Worm (Caenorhabditis elegans): Measurements from ENCODE around the gene sma-2.

The sma-2 gene

DNA sequence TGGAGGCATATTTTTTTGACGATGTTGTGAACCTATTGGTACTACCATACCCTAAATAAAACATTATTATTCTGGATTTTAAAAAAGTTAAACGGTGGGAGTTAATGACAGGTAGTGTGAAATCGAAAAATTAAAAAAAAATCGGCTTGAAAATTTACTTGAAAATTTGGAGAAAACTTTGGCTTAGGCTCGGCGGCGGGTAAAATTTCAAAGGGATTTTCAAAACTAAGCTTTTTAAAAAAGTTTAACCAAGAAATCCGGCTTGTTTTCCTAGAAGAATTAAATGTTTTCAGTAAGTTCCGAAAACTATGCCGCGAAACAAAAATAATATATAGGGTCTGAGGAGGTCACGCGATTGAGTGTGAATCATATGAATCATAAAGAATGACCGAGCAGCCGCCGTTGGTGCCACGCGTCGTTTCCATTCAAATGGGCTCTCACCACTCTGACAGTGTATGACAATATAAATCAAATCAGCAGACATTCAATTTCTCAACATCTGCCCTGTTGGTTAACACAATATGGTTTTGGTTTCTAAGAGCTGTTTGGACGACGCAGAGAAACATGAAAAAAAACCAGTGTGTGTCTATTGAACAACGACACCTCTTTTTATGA lies 11.7 kb downstream of the sma-2 start, which contains the start of gene aak-1:
aak-1 (minus strand) TSS at position 51 of the 615 bp plus-strand sequence.
- no peak for TF ChIP-seq bed-2 (GFP tag; IDR thresholded peaks at IDR 0.05)
- TF ChIP-seq pha-4 (tag; optimal IDR thresholded peaks at IDR 0.05) = no peak
- no peak for TF ChIP-seq mes-4 (tag; optimal IDR thresholded peaks at IDR 0.05)
- no peak for TF ChIP-seq cebp-2 (GFP tag; IDR thresholded peaks at IDR 0.05)
- TF ChIP-seq madf-10 (tag; optimal IDR thresholded peaks at IDR 0.05) = no peak
- no peak for TF ChIP-seq F57C9.4 (tag; optimal IDR thresholded peaks at IDR 0.05)
- TF ChIP-seq T07F8.4 (tag; optimal IDR thresholded peaks at IDR 0.05) = no peak
- no peak for TF ChIP-seq Y67H2A.10 (GFP tag; conservative IDR thresholded peaks at IDR 0.05)
- no peak for TF ChIP-seq ztf-25 (GFP tag; IDR thresholded peaks at IDR 0.05)
- no peak for TF ChIP-seq rcor-1 (GFP tag; IDR thresholded peaks at IDR 0.05)
- TF ChIP-seq F55B11.4 (tag; optimal IDR thresholded peaks at IDR 0.05; ENCODE audit: borderline replicate concordance, insufficient read depth) = no peak
- no peak for TF ChIP-seq madf-3 (GFP tag; IDR thresholded peaks at IDR 0.05)
- TF ChIP-seq nhr-80 (tag; optimal IDR thresholded peaks at IDR 0.05) = no peak
- TF ChIP-seq hmg-1.2 (GFP tag; IDR thresholded peaks at IDR 0.05) = no peak
- TF ChIP-seq F10E7.11 (tag; optimal IDR thresholded peaks at IDR 0.05) = no peak

DNA sequence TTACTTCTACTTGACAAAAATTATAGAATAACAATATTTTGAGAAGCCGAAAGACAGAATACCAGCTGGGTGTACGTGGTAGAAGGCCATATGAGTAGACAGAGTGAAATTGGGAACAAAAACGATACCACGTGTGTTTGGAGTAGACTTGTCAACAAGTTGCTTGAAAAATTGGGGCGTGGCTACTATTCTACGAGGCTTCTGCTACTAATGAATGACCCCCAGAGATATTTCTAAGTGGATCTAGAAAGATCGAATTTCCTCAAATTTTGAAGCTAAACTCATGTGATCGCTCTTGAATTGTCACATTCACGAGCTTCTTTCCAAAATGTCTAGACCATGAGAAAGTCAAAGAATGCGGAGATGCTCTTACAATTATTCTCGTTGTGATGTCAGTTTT lies 12.5 kb downstream of the sma-2 start:
- TF ChIP-seq ztf-26 (tag; optimal IDR thresholded peaks at IDR 0.05) (no peak), nhr-80 (tag; optimal IDR thresholded peaks at IDR 0.05) (peak; percentile 16), C17E4.6 (GFP tag; IDR thresholded peaks at IDR 0.05) (no peak), mes-4 (tag; optimal IDR thresholded peaks at IDR 0.05) (no peak), ceh-91 (GFP tag; IDR thresholded peaks at IDR 0.05) (no peak), ccch-3 (GFP tag; optimal IDR thresholded peaks at IDR 0.05) (no peak), ceh-100 (GFP tag; IDR thresholded peaks at IDR 0.05) (no peak), Y53G8AR.9 (GFP tag; conservative IDR thresholded peaks at IDR 0.05) (0 out of 2 replicates have a peak, but pooled peaks have one; percentile 15), T07F8.4 (tag; optimal IDR thresholded peaks at IDR 0.05) (no peak), ceh-58 (GFP tag; IDR thresholded peaks at IDR 0.05) (no peak)

DNA sequence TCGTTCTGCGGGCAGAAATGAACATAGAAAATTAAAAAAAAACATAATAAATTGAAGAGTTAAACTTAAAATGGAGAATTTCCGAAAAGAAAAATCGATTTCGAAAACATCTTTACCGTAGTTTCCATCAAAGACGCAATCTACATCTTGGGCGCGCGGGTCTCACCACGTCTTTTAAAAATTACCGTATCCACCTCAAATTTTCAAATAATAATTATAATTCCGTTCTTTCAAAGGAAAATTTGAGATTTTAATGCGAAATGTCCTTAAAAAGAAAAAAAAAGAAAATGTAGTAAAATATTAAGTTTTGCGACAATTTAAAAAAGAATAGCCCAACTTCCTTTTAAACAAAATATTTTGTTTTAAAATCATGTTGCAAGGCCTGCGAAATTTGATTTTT lies 13.6 kb downstream of the sma-2 start:
- TF ChIP-seq repo-1 (tag; optimal IDR thresholded peaks at IDR 0.05) (no peak), mes-4 (tag; optimal IDR thresholded peaks at IDR 0.05) (no peak), D2030.7 (GFP tag; IDR thresholded peaks at IDR 0.05) (peak; percentile 23; the same call in 1 of the 2 replicates), tbp1 (GFP tag; optimal IDR thresholded peaks at IDR 0.05) (peak; percentile 17), lin-54 (GFP tag; optimal IDR thresholded peaks at IDR 0.05) (peak; percentile 51), F49E8.2 (tag; optimal IDR thresholded peaks at IDR 0.05; ENCODE audit: insufficient read depth) (peak; percentile 3), B0336.3 (GFP tag; IDR thresholded peaks at IDR 0.05) (no peak), lsl-1 (GFP tag; optimal IDR thresholded peaks at IDR 0.05) (peak; percentile 89), xnd-1 (tag; optimal IDR thresholded peaks at IDR 0.05) (peak; percentile 70), madf-6 (GFP tag; IDR thresholded peaks at IDR 0.05) (peak; percentile 80), snpc-1.3 (tag; optimal IDR thresholded peaks at IDR 0.05; ENCODE audit: insufficient read depth) (peak; percentile 51), ceh-91 (GFP tag; IDR thresholded peaks at IDR 0.05) (peak; percentile 36; the same call in 1 of the 2 replicates), madf-8 (GFP tag; conservative IDR thresholded peaks at IDR 0.05) (0 out of 2 replicates have a peak, but pooled peaks have one; percentile 31), F33H1.4 (GFP tag; IDR thresholded peaks at IDR 0.05) (peak; percentile 84)

DNA sequence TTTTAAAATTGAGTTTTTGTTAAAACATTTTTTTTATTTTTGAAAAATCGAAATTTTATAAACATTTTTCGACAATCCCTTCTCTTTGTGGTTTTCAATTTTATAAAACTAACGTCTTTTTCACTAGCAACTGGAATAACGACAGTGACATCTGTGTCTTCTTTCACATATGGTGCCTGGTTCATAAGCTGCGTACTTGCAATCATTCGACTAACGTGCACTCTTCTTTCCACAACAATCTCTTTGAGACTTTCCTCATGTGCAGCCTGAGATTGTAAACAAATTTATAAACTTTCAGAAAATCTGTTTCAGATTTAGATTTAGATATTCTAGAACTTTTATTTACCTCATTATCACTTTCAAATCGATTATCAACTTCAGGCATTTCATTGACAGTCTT lies 15.6 kb downstream of the sma-2 start:
- TF ChIP-seq chd-7 (tag; optimal IDR thresholded peaks at IDR 0.05) (no peak), nfyb-1 (GFP tag; IDR thresholded peaks at IDR 0.05) (no peak), tlf-1 (GFP tag; optimal IDR thresholded peaks at IDR 0.05) (no peak), F57C9.4 (tag; optimal IDR thresholded peaks at IDR 0.05) (no peak), ztf-22 (GFP tag; optimal IDR thresholded peaks at IDR 0.05) (no peak), aptf-2 (GFP tag; conservative IDR thresholded peaks at IDR 0.05) (no peak)

Measured in whole organism, young adult.